Fruit fly (Drosophila melanogaster): Measurements from ENCODE around the gene Acam.

Gene Acam

DNA sequence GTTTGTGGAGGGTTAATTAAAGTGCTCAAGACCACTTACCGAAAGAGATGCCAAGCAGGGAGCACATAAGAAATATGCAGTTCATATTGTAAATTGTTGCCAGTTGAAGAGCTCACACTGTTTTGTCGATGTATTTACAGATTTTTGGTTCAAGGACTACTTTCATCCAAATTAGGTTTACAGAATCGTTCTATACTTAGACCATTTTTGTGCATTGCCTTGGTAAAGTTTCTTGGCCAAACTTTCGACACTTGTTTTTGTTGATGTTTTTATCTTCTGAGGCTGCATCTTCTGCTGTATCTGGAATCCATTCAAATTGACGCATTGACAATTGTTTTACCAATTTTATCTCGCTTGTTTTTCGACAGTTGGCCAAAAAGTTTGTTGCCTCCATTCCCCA lies 21.3 kb upstream of the Acam start, which contains the start of gene CG31093:
TSS of gene CG31093 (minus strand) at position 101 of the 400 bp plus-strand sequence.
- TF ChIP-seq CG15514 (GFP tag; optimal IDR thresholded peaks at IDR 0.05) (no peak), CG6272 (GFP tag; IDR thresholded peaks at IDR 0.05) (no peak), maf-S (GFP tag; optimal IDR thresholded peaks at IDR 0.05) (no peak), Abd-B (GFP tag; optimal IDR thresholded peaks at IDR 0.05) (no peak), dati (GFP tag; IDR thresholded peaks at IDR 0.05) (no peak), CG33557 (GFP tag; optimal IDR thresholded peaks at IDR 0.05) (no peak), gsb (GFP tag; IDR thresholded peaks at IDR 0.05) (no peak), CG4820 (GFP tag; optimal IDR thresholded peaks at IDR 0.05) (no peak)

DNA sequence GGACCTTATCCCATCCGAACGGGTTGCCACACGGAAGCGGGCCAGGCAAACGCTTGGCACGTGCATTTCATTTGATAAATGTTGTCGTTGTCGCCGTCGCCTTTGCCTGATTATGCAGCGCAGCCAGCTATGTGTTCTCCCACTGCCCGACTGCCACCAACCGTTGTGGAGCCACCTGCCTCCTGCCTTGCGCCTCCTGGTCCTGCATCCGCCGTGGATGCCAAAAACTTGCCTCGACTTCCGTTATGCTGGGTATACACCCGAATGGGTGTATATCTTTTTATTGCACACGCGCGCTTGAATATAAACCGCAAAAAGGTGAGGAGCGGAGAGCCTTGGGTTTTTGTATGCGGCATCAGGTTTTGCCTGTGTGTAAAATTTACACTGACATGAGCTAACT lies 19.9 kb upstream of the Acam start:
- TF ChIP-seq sr (GFP tag; IDR thresholded peaks at IDR 0.05): no peak
- no peak for TF ChIP-seq hkb (optimal IDR thresholded peaks at IDR 0.05)
- no peak for TF ChIP-seq hkb (GFP tag; IDR thresholded peaks at IDR 0.05)
- TF ChIP-seq Ets65A (GFP tag): peak; percentile 91
- peak; percentile 10; the same call in 1 of the 2 replicates for TF ChIP-seq slbo (GFP tag; IDR thresholded peaks at IDR 0.05)

DNA sequence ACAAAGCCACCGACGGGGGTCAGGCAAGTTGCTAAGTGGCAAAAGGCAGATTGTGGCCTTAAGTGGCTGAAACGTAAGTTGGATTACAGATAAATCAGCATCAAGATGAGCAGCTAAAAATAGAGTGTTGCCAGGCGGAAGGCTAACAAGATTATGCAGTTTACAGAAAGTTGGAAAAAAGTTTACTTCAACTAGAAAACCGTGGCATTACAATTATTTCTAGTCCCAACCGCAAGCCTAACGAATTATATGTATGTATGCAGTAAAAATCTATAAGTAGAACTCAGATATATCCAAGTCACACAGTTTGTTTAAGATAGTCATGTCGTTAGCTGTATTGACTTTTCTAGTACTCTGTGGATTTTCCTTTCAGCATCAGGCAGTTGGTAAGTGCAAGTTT lies 5.6 kb upstream of the Acam start, which contains the start of gene BG642167:
TSS of gene BG642167 (plus strand) at position 301 of the 400 bp plus-strand sequence.
- TF ChIP-seq CG33213 (GFP tag; optimal IDR thresholded peaks at IDR 0.05): no peak
- TF ChIP-seq CG11504 (tag; optimal IDR thresholded peaks at IDR 0.05): no peak
- TF ChIP-seq fd96Cb (tag; optimal IDR thresholded peaks at IDR 0.05): no peak
- no peak for TF ChIP-seq caup (GFP tag; optimal IDR thresholded peaks at IDR 0.05; ENCODE audit: severe bottlenecking)
- no peak for TF ChIP-seq nerfin-1 (tag; optimal IDR thresholded peaks at IDR 0.05)
- no peak for TF ChIP-seq mld (GFP tag; IDR thresholded peaks at IDR 0.05; ENCODE audit: partially characterized antibody)
- TF ChIP-seq CG18476 (GFP tag; optimal IDR thresholded peaks at IDR 0.05): no peak
- TF ChIP-seq Ravus (GFP tag; IDR thresholded peaks at IDR 0.05): no peak
- no peak for TF ChIP-seq CG6813 (GFP tag; optimal IDR thresholded peaks at IDR 0.05)
- TF ChIP-seq C15 (GFP tag; IDR thresholded peaks at IDR 0.05): no peak
- no peak for TF ChIP-seq vnd (GFP tag; IDR thresholded peaks at IDR 0.05; ENCODE audit: partially characterized antibody)
- no peak for TF ChIP-seq toy (GFP tag; IDR thresholded peaks at IDR 0.05)
- no peak for TF ChIP-seq sc (optimal IDR thresholded peaks at IDR 0.05)
- TF ChIP-seq sc (GFP tag; optimal IDR thresholded peaks at IDR 0.05): no peak
- TF ChIP-seq schlank (tag; optimal IDR thresholded peaks at IDR 0.05): no peak

DNA sequence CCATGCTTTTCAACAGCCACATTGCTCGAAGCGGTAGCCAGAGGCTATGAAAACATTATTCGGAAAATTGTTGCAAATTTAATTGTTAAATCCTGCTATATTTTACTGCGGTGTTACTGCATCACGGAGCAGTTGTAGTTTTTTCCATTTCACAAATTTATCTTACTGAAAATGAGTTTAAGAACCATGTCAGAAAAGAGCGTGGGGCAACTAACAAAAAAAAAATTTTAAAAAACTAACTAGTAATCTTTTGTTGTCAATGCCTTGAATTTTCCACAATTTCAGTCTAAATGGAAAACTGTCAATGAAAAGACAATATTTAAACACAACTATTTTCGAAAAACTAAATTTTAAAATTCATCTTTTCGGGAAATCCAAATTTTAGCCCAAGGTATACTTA lies 915 bp upstream of the Acam start, which contains the start of gene CG5024:
TSS of gene CG5024 (plus strand) at position 301 of the 400 bp plus-strand sequence.
- no peak for TF ChIP-seq Bdp1 (GFP tag; optimal IDR thresholded peaks at IDR 0.05)
- no peak for TF ChIP-seq aop (GFP tag; IDR thresholded peaks at IDR 0.05)
- no peak for TF ChIP-seq Oli (tag; optimal IDR thresholded peaks at IDR 0.05)
- TF ChIP-seq peb (GFP tag; IDR thresholded peaks at IDR 0.05): no peak
- TF ChIP-seq CG13123 (GFP tag; optimal IDR thresholded peaks at IDR 0.05): no peak
- TF ChIP-seq CG15073 (GFP tag; optimal IDR thresholded peaks at IDR 0.05): no peak
- no peak for TF ChIP-seq Dad (GFP tag; optimal IDR thresholded peaks at IDR 0.05)
- no peak for TF ChIP-seq btn (GFP tag; optimal IDR thresholded peaks at IDR 0.05)
- no peak for TF ChIP-seq amos (GFP tag; IDR thresholded peaks at IDR 0.05; ENCODE audit: partially characterized antibody)
- TF ChIP-seq CG31388 (GFP tag; optimal IDR thresholded peaks at IDR 0.05): no peak
- no peak for TF ChIP-seq CG6254 (GFP tag; optimal IDR thresholded peaks at IDR 0.05)
- no peak for TF ChIP-seq bbx (GFP tag; IDR thresholded peaks at IDR 0.05; ENCODE audit: partially characterized antibody)
- no peak for TF ChIP-seq nerfin-1 (tag; optimal IDR thresholded peaks at IDR 0.05)
- TF ChIP-seq CG8359 (GFP tag; optimal IDR thresholded peaks at IDR 0.05; ENCODE audit: borderline replicate concordance): no peak
- TF ChIP-seq CG5245 (GFP tag; optimal IDR thresholded peaks at IDR 0.05): no peak
- no peak for TF ChIP-seq CG4328 (GFP tag; optimal IDR thresholded peaks at IDR 0.05)
- no peak for TF ChIP-seq zfh2 (GFP tag; optimal IDR thresholded peaks at IDR 0.05)
- TF ChIP-seq ERR (GFP tag; optimal IDR thresholded peaks at IDR 0.05): no peak
- TF ChIP-seq NK7.1 (GFP tag; optimal IDR thresholded peaks at IDR 0.05): no peak
- TF ChIP-seq gfzf (GFP tag; optimal IDR thresholded peaks at IDR 0.05): no peak

Data from whole organism, embryonic.